Fruit fly (Drosophila melanogaster): Measurements from ENCODE around the gene CG31915.

The CG31915 gene

DNA sequence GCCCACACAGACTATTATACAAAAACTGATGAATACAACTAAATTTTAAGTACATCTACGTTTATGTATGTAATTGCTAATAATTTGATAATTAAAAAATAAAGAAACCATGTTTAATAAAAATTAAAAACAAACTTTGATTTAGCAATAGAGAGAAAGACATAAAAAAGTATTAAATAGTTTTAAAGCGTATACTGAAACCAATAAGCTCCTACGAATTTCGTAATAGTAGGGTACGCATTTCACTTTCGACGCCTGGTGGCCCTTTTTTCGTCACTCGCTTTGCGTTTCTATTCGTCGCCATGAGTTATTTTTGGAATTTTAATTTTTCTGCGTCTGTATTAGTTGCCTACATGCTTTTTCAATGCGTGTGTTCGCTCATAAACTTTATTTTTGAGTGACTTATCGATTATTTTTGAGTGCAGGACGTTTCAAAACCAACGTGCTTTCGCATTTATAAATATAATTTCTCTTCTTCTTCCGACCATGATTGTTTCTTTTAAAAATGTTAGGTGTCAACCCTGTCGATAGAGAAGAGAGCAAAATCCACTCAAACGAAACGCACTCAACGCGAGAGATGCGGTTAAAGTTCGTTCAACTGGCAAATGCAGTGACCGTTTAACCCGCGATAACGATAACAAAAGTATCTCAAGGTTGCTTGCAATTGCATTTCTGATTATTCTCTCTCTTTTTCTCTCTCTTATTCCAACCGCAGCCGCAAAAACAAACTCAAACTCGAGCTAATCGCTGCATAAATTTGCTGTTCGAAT is 18.8 kb downstream of the CG31915 start, which contains the start of gene Oscillin (continued):
- TF ChIP-seq al (GFP tag; IDR thresholded peaks at IDR 0.05) (peak; percentile 74), CG6175 (GFP tag; IDR thresholded peaks at IDR 0.05) (no peak), CG2202 (tag; optimal IDR thresholded peaks at IDR 0.05) (peak; percentile 28), CG13123 (GFP tag; optimal IDR thresholded peaks at IDR 0.05) (peak; percentile 4), CrebB (tag; optimal IDR thresholded peaks at IDR 0.05) (no peak), grau (tag; optimal IDR thresholded peaks at IDR 0.05) (peak; percentile 86), nerfin-2 (GFP tag; IDR thresholded peaks at IDR 0.05; ENCODE audit: partially characterized antibody) (peak; percentile 87), CG6854 (GFP tag; optimal IDR thresholded peaks at IDR 0.05) (peak; percentile 58), CG4328 (GFP tag; optimal IDR thresholded peaks at IDR 0.05) (peak; percentile 78), D (optimal IDR thresholded peaks at IDR 0.05) (no peak), D (GFP tag; optimal IDR thresholded peaks at IDR 0.05) (peak; percentile 77), cwo (GFP tag; optimal IDR thresholded peaks at IDR 0.05) (peak; percentile 82), CG10147 (GFP tag; optimal IDR thresholded peaks at IDR 0.05) (peak; percentile 73), CG16779 (GFP tag; IDR thresholded peaks at IDR 0.05) (no peak), dati (GFP tag; IDR thresholded peaks at IDR 0.05) (peak; percentile 49; the same call in 1 of the 2 replicates), Side (GFP tag; optimal IDR thresholded peaks at IDR 0.05) (no peak), Stat92E (GFP tag; optimal IDR thresholded peaks at IDR 0.05) (no peak), HHEX (GFP tag; optimal IDR thresholded peaks at IDR 0.05) (peak; percentile 86), Oli (tag; optimal IDR thresholded peaks at IDR 0.05) (peak; percentile 29), CG9817 (tag; optimal IDR thresholded peaks at IDR 0.05) (peak; percentile 58), CG4617 (GFP tag; optimal IDR thresholded peaks at IDR 0.05; ENCODE audit: borderline replicate concordance) (no peak), CG2875 (GFP tag; optimal IDR thresholded peaks at IDR 0.05) (peak; percentile 77), lbe (GFP tag; optimal IDR thresholded peaks at IDR 0.05) (peak; percentile 64), NC2α (GFP tag; optimal IDR thresholded peaks at IDR 0.05) (no peak), CG18619 (GFP tag; optimal IDR thresholded peaks at IDR 0.05) (peak; percentile 49), CG6254 (GFP tag; optimal IDR thresholded peaks at IDR 0.05) (peak; percentile 85), CG3838 (GFP tag; optimal IDR thresholded peaks at IDR 0.05) (peak; percentile 8), CG34376 (GFP tag; optimal IDR thresholded peaks at IDR 0.05) (peak; percentile 33), CG10462 (GFP tag; optimal IDR thresholded peaks at IDR 0.05) (no peak), slp2 (GFP tag; optimal IDR thresholded peaks at IDR 0.05) (peak; percentile 44), kah (GFP tag; optimal IDR thresholded peaks at IDR 0.05) (peak; percentile 61), CG18764 (GFP tag; optimal IDR thresholded peaks at IDR 0.05) (peak; percentile 67), Dll (GFP tag; IDR thresholded peaks at IDR 0.05; ENCODE audit: partially characterized antibody) (peak; percentile 66; the same call in 3 of the 4 replicates), da (GFP tag; optimal IDR thresholded peaks at IDR 0.05) (no peak), CG12219 (GFP tag; optimal IDR thresholded peaks at IDR 0.05) (peak; percentile 49), CG17361 (GFP tag; IDR thresholded peaks at IDR 0.05) (peak; percentile 93), CG32767 (GFP tag; IDR thresholded peaks at IDR 0.05) (peak; percentile 78), CG12299 (tag; optimal IDR thresholded peaks at IDR 0.05) (peak; percentile 66), sc (optimal IDR thresholded peaks at IDR 0.05) (no peak), sc (GFP tag; optimal IDR thresholded peaks at IDR 0.05) (no peak), CG13287 (GFP tag; IDR thresholded peaks at IDR 0.05; ENCODE audit: partially characterized antibody) (peak; percentile 59), ssp (GFP tag; IDR thresholded peaks at IDR 0.05) (peak; percentile 73), aop (GFP tag; IDR thresholded peaks at IDR 0.05) (no peak), Bdp1 (GFP tag; optimal IDR thresholded peaks at IDR 0.05) (no peak), CG11696 (GFP tag; IDR thresholded peaks at IDR 0.05) (peak; percentile 60), CG6689 (GFP tag; IDR thresholded peaks at IDR 0.05) (peak; percentile 80), CG2116 (GFP tag; optimal IDR thresholded peaks at IDR 0.05) (peak; percentile 77), D19A (tag; optimal IDR thresholded peaks at IDR 0.05) (peak; percentile 96), pb (GFP tag; optimal IDR thresholded peaks at IDR 0.05) (no peak)
